Fruit fly (Drosophila melanogaster) whole organism, embryonic: ENCODE results near the gene TwdlC.

Experiments used
- Aef1 ChIP-seq: fragments of 200-800 bp; sonication (Bioruptor generic); IDR thresholded peaks from 3 replicates; pipeline ENCODE4 v1.3.6; 2022; ENCODE audit warnings: missing biosample characterization, missing genetic modification characterization
- Atf3 ChIP-seq: fragments of 200-800 bp; sonication (Bioruptor generic); optimal IDR thresholded peaks from 3 replicates; lab custom pipeline; 2016; ENCODE audit warnings: missing biosample characterization, missing genetic modification characterization
- Bteb2 ChIP-seq: fragments of 200-800 bp; sonication (Bioruptor generic); optimal IDR thresholded peaks from 2 replicates; lab custom pipeline; 2016; ENCODE audit warnings: missing biosample characterization, missing genetic modification characterization
- CG1024 ChIP-seq: fragments of 200-800 bp; sonication (Bioruptor generic); IDR thresholded peaks from 2 replicates; pipeline ENCODE4 v1.3.6; 2022; ENCODE audit warnings: missing biosample characterization, missing genetic modification characterization
- CG10366 ChIP-seq: fragments of 200-800 bp; sonication (Bioruptor generic); IDR thresholded peaks from 2 replicates; pipeline ENCODE4 v1.3.6; 2022; ENCODE audit warnings: missing biosample characterization, missing genetic modification characterization
- CG11085 ChIP-seq: fragments of 200-800 bp; sonication (Bioruptor generic); IDR thresholded peaks from 2 replicates; pipeline ENCODE4 v1.3.6; 2022; ENCODE audit warnings: missing biosample characterization, missing genetic modification characterization
- CG13894 ChIP-seq: fragments of 200-800 bp; sonication (Bioruptor generic); optimal IDR thresholded peaks from 3 replicates; lab custom pipeline; 2018; ENCODE audit warnings: missing biosample characterization, mild to moderate bottlenecking, missing genetic modification characterization, moderate library complexity
- CG15073 ChIP-seq: fragments of 200-800 bp; sonication (Bioruptor generic); optimal IDR thresholded peaks from 2 replicates; lab custom pipeline; 2016; ENCODE audit warnings: missing biosample characterization, missing genetic modification characterization
- CG15696 ChIP-seq: fragments of 200-800 bp; sonication (Bioruptor generic); optimal IDR thresholded peaks from 2 replicates; lab custom pipeline; 2019; ENCODE audit warnings: missing biosample characterization, mild to moderate bottlenecking, missing genetic modification characterization, moderate library complexity
- CG17359 ChIP-seq: fragments of 200-800 bp; sonication (Bioruptor generic); optimal IDR thresholded peaks from 3 replicates; lab custom pipeline; 2018; ENCODE audit warnings: missing biosample characterization, mild to moderate bottlenecking, missing genetic modification characterization, moderate library complexity
- CG17361 ChIP-seq: fragments of 200-800 bp; sonication (Bioruptor generic); IDR thresholded peaks from 3 replicates; pipeline ENCODE4 v1.3.6; 2022; ENCODE audit warnings: missing biosample characterization, missing genetic modification characterization
- CG2120 ChIP-seq: fragments of 200-800 bp; sonication (Bioruptor generic); optimal IDR thresholded peaks from 3 replicates; lab custom pipeline; 2016; ENCODE audit warnings: missing biosample characterization, missing genetic modification characterization
- CG2875 ChIP-seq: fragments of 200-800 bp; sonication (Bioruptor generic); optimal IDR thresholded peaks from 2 replicates; lab custom pipeline; 2017; ENCODE audit warnings: missing biosample characterization, mild to moderate bottlenecking, missing genetic modification characterization, missing genetic modification reagents
- CG3163 ChIP-seq: fragments of 200-800 bp; sonication (Bioruptor generic); optimal IDR thresholded peaks from 3 replicates; lab custom pipeline; 2016; ENCODE audit warnings: missing biosample characterization, missing genetic modification characterization
- CG3838 ChIP-seq: fragments of 200-800 bp; sonication (Bioruptor generic); optimal IDR thresholded peaks from 3 replicates; lab custom pipeline; 2016; ENCODE audit warnings: missing biosample characterization, missing genetic modification characterization
- CG4360 ChIP-seq: fragments of 200-800 bp; sonication (Bioruptor generic); IDR thresholded peaks from 2 replicates; pipeline ENCODE4 v1.3.6; 2022; ENCODE audit warnings: missing biosample characterization, missing genetic modification characterization
- CG4854 ChIP-seq: fragments of 200-800 bp; sonication (Bioruptor generic); optimal IDR thresholded peaks from 2 replicates; lab custom pipeline; 2016; ENCODE audit warnings: missing biosample characterization, missing genetic modification characterization, inconsistent platforms
- CG5953 ChIP-seq: fragments of 200-800 bp; sonication (Bioruptor generic); IDR thresholded peaks from 2 replicates; pipeline ENCODE4 v1.3.6; 2022; ENCODE audit warnings: missing biosample characterization, missing genetic modification characterization
- CG6175 ChIP-seq: fragments of 200-800 bp; sonication (Bioruptor generic); IDR thresholded peaks from 3 replicates; pipeline ENCODE4 v1.3.6; 2022; ENCODE audit warnings: missing biosample characterization, missing genetic modification characterization
- CG9727 ChIP-seq: fragments of 200-800 bp; sonication (Bioruptor generic); optimal IDR thresholded peaks from 3 replicates; lab custom pipeline; 2017; ENCODE audit warnings: missing biosample characterization, mild to moderate bottlenecking, missing genetic modification characterization
- Dek ChIP-seq: fragments of 200-800 bp; sonication (Bioruptor generic); optimal IDR thresholded peaks from 3 replicates; lab custom pipeline; 2019; ENCODE audit warnings: missing biosample characterization, mild to moderate bottlenecking, missing genetic modification characterization, moderate library complexity
- Dref ChIP-seq: fragments of 200-800 bp; sonication (Bioruptor generic); IDR thresholded peaks from 2 replicates; pipeline ENCODE4 v1.3.6; 2022; ENCODE audit warnings: missing biosample characterization, missing genetic modification characterization
- E2f1 ChIP-seq: fragments of 200-800 bp; sonication (Bioruptor generic); IDR thresholded peaks from 2 replicates; pipeline ENCODE4 v1.3.6; 2022; ENCODE audit warnings: missing biosample characterization, missing genetic modification characterization
- HmgD ChIP-seq: fragments of 200-800 bp; sonication (Bioruptor generic); optimal IDR thresholded peaks from 3 replicates; lab custom pipeline; 2016; ENCODE audit warnings: missing biosample characterization, missing genetic modification characterization
- Lhr ChIP-seq: fragments of 200-800 bp; sonication (Bioruptor generic); optimal IDR thresholded peaks from 3 replicates; lab custom pipeline; 2017; ENCODE audit warnings: mild to moderate bottlenecking, missing biosample characterization, missing genetic modification reagents, missing genetic modification characterization
- Lim3 ChIP-seq: fragments of 200-800 bp; sonication (Bioruptor generic); IDR thresholded peaks from 2 replicates; pipeline ENCODE4 v1.3.6; 2022; ENCODE audit warnings: missing biosample characterization, missing genetic modification characterization
- MTF-1 ChIP-seq: fragments of 200-800 bp; sonication (Bioruptor generic); optimal IDR thresholded peaks from 2 replicates; lab custom pipeline; 2018; ENCODE audit warnings: missing biosample characterization, mild to moderate bottlenecking, missing genetic modification characterization, borderline replicate concordance
- Mes4 ChIP-seq: fragments of 200-800 bp; sonication (Bioruptor generic); optimal IDR thresholded peaks from 2 replicates; lab custom pipeline; 2016; ENCODE audit warnings: missing biosample characterization, missing genetic modification characterization
- Mrtf ChIP-seq: fragments of 200-800 bp; sonication (Bioruptor generic); IDR thresholded peaks from 3 replicates; pipeline ENCODE4 v1.3.6; 2022; ENCODE audit warnings: missing biosample characterization, missing genetic modification characterization
- Ravus ChIP-seq: fragments of 200-800 bp; sonication (Bioruptor generic); IDR thresholded peaks from 2 replicates; pipeline ENCODE4 v1.3.6; 2022; ENCODE audit warnings: missing biosample characterization, missing genetic modification characterization
- Stat92E ChIP-seq, 3 experiments: fragments of >200 bp in 2 of 3; fragments of 200-800 bp in 1 of 3; sonication (Bioruptor generic) in 1 of 3; optimal IDR thresholded peaks; 2 replicates each; lab custom pipeline; 2017 to 2019; ENCODE audit warnings: missing biosample characterization in 3 of 3, missing genetic modification characterization in 3 of 3, mild to moderate bottlenecking in 1 of 3, moderate library complexity in 1 of 3
- Tbp ChIP-seq: fragments of >200 bp; optimal IDR thresholded peaks from 2 replicates; lab custom pipeline; 2018; ENCODE audit warnings: missing biosample characterization, missing genetic modification characterization
- Vsx1 ChIP-seq: fragments of 200-800 bp; sonication (Bioruptor generic); optimal IDR thresholded peaks from 2 replicates; lab custom pipeline; 2017; ENCODE audit warnings: missing biosample characterization, mild to moderate bottlenecking, missing genetic modification characterization, missing genetic modification reagents
- chinmo ChIP-seq: fragments of 200-800 bp; sonication (Bioruptor generic); IDR thresholded peaks from 4 replicates; pipeline ENCODE4 v1.3.6; 2022; ENCODE audit warnings: missing biosample characterization, missing genetic modification characterization; ENCODE audit not compliant: partially characterized antibody
- croc ChIP-seq: fragments of 200-800 bp; sonication (Bioruptor generic); conservative IDR thresholded peaks from 3 replicates; pipeline ENCODE4 v1.3.6; 2022; ENCODE audit warnings: missing biosample characterization, missing genetic modification characterization
- da ChIP-seq: fragments of 200-800 bp; sonication (Bioruptor generic); optimal IDR thresholded peaks from 2 replicates; lab custom pipeline; 2016; ENCODE audit warnings: missing biosample characterization, missing genetic modification characterization
- danr ChIP-seq: fragments of 200-800 bp; sonication (Bioruptor generic); IDR thresholded peaks from 2 replicates; pipeline ENCODE4 v1.3.6; 2022; ENCODE audit warnings: missing biosample characterization, missing genetic modification characterization
- dimm ChIP-seq: fragments of 200-800 bp; sonication (Bioruptor generic); IDR thresholded peaks from 2 replicates; pipeline ENCODE4 v1.3.6; 2022; ENCODE audit warnings: missing biosample characterization, missing genetic modification characterization
- dpn ChIP-seq, 2 experiments: fragments of 200-800 bp; sonication (Bioruptor generic); optimal IDR thresholded peaks; 3 replicates each; lab custom pipeline; 2016; ENCODE audit warnings: missing biosample characterization in 2 of 2, missing genetic modification characterization in 2 of 2
- eyg ChIP-seq: fragments of 200-800 bp; sonication (Bioruptor generic); optimal IDR thresholded peaks from 3 replicates; lab custom pipeline; 2016; ENCODE audit warnings: missing biosample characterization, missing genetic modification characterization
- fd3F ChIP-seq: fragments of 200-800 bp; sonication (Bioruptor generic); optimal IDR thresholded peaks from 2 replicates; lab custom pipeline; 2018; ENCODE audit warnings: missing biosample characterization, mild to moderate bottlenecking, missing genetic modification characterization, moderate library complexity
- gcm ChIP-seq: fragments of 200-800 bp; sonication (Bioruptor generic); optimal IDR thresholded peaks from 2 replicates; lab custom pipeline; 2019; ENCODE audit warnings: missing biosample characterization, mild to moderate bottlenecking, missing genetic modification characterization, moderate library complexity
- her ChIP-seq: fragments of 200-800 bp; sonication (Bioruptor generic); optimal IDR thresholded peaks from 2 replicates; lab custom pipeline; 2016; ENCODE audit warnings: missing biosample characterization, missing genetic modification characterization
- hth ChIP-seq: fragments of >200 bp; optimal IDR thresholded peaks from 2 replicates; lab custom pipeline; 2017; ENCODE audit warnings: inconsistent platforms
- maf-S ChIP-seq: fragments of 200-800 bp; sonication (Bioruptor generic); optimal IDR thresholded peaks from 2 replicates; lab custom pipeline; 2016; ENCODE audit warnings: missing biosample characterization, missing genetic modification characterization
- mam ChIP-seq: fragments of 200-800 bp; sonication (Bioruptor generic); optimal IDR thresholded peaks from 3 replicates; lab custom pipeline; 2016; ENCODE audit warnings: missing biosample characterization, missing genetic modification characterization
- oc ChIP-seq: fragments of 200-800 bp; sonication (Bioruptor generic); optimal IDR thresholded peaks from 2 replicates; lab custom pipeline; 2018; ENCODE audit warnings: missing biosample characterization, mild to moderate bottlenecking, missing genetic modification characterization, moderate library complexity
- pita ChIP-seq: fragments of 200-800 bp; sonication (Bioruptor generic); optimal IDR thresholded peaks from 2 replicates; lab custom pipeline; 2017; ENCODE audit warnings: missing biosample characterization, mild to moderate bottlenecking, missing genetic modification characterization
- pzg ChIP-seq: fragments of 200-800 bp; sonication (Bioruptor generic); optimal IDR thresholded peaks from 3 replicates; lab custom pipeline; 2018; ENCODE audit warnings: missing biosample characterization, mild to moderate bottlenecking, missing genetic modification characterization, moderate library complexity
- row ChIP-seq: fragments of 200-800 bp; sonication (Bioruptor generic); IDR thresholded peaks from 3 replicates; pipeline ENCODE4 v1.3.6; 2022; ENCODE audit warnings: missing biosample characterization, missing genetic modification characterization
- slou ChIP-seq: fragments of 200-800 bp; sonication (Bioruptor generic); optimal IDR thresholded peaks from 3 replicates; lab custom pipeline; 2016; ENCODE audit warnings: missing biosample characterization, missing genetic modification characterization
- usp ChIP-seq: fragments of >200 bp; optimal IDR thresholded peaks from 2 replicates; lab custom pipeline; 2017; ENCODE audit warnings: missing biosample characterization, missing genetic modification characterization
- z ChIP-seq: fragments of 200-800 bp; sonication (Bioruptor generic); IDR thresholded peaks from 3 replicates; pipeline ENCODE4 v1.3.6; 2022; ENCODE audit warnings: missing biosample characterization, missing genetic modification characterization

TwdlC gene

dm6 chr3R:26966794-26967323 lies 27.8 kb upstream of the TwdlC start, which contains the start of gene CG5521 (continued):
- no peak for TF ChIP-seq CG5953
- TF ChIP-seq CG9727: no peak
- TF ChIP-seq CG2875 (GFP tag; lab: Kevin White, UChicago): no peak
- peak; percentile 5 for TF ChIP-seq her (GFP tag; lab: Kevin White, UChicago)
- no peak for TF ChIP-seq CG15696 (tag; lab: Kevin White, UChicago)
- TF ChIP-seq CG17361 (GFP tag; lab: Robert Waterston, UW): no peak
- no peak for TF ChIP-seq CG15073 (GFP tag; lab: Kevin White, UChicago)
- TF ChIP-seq row (GFP tag; lab: Robert Waterston, UW): peak; percentile 84
- no peak for TF ChIP-seq E2f1 (GFP tag; lab: Robert Waterston, UW)
- no peak for TF ChIP-seq usp
- TF ChIP-seq CG17359 (tag; lab: Kevin White, UChicago): no peak
- no peak for TF ChIP-seq oc
- TF ChIP-seq pita (GFP tag; lab: Kevin White, UChicago): no peak
- TF ChIP-seq CG4854 (GFP tag; lab: Kevin White, UChicago): no peak
- TF ChIP-seq slou: no peak
- TF ChIP-seq pzg (GFP tag; lab: Kevin White, UChicago): peak; percentile 47
- TF ChIP-seq Atf3: no peak
- TF ChIP-seq MTF-1: no peak
- no peak for TF ChIP-seq Aef1 (GFP tag; lab: Robert Waterston, UW)
- no peak for TF ChIP-seq Mes4 (GFP tag; lab: Kevin White, UChicago)
- TF ChIP-seq CG6175 (GFP tag; lab: Robert Waterston, UW): no peak
- TF ChIP-seq maf-S: no peak
- TF ChIP-seq CG4360 (GFP tag; lab: Robert Waterston, UW): no peak
- TF ChIP-seq Mrtf (GFP tag; lab: Robert Waterston, UW): no peak
- TF ChIP-seq CG13894 (tag; lab: Kevin White, UChicago): peak; percentile 32
- no peak for TF ChIP-seq Ravus (GFP tag; lab: Robert Waterston, UW)
- TF ChIP-seq gcm: no peak
- no peak for TF ChIP-seq Bteb2
- TF ChIP-seq Vsx1 (GFP tag; lab: Kevin White, UChicago): no peak
- no peak for TF ChIP-seq dimm (GFP tag; lab: Robert Waterston, UW)
- no peak for TF ChIP-seq CG3838 (GFP tag; lab: Kevin White, UChicago)
- no peak for TF ChIP-seq da
- TF ChIP-seq mam (GFP tag; lab: Kevin White, UChicago): no peak
- TF ChIP-seq CG10366 (GFP tag; lab: Robert Waterston, UW): no peak
- TF ChIP-seq Dek (tag; lab: Kevin White, UChicago): no peak
- no peak for TF ChIP-seq z
- no peak for TF ChIP-seq fd3F (GFP tag; lab: Kevin White, UChicago)
- no peak for TF ChIP-seq Tbp (GFP tag; lab: Kevin White, UChicago)
- no peak for TF ChIP-seq hth (lab: Kevin White, UChicago)
- TF ChIP-seq danr (GFP tag; lab: Robert Waterston, UW): no peak
- TF ChIP-seq Stat92E (GFP tag; optimal IDR thresholded peaks at IDR 0.05; lab: Kevin White, UChicago): peak in 1 of 3 experiments; percentile 49
- no peak for TF ChIP-seq eyg (GFP tag; lab: Kevin White, UChicago)
- TF ChIP-seq CG2120 (GFP tag; lab: Kevin White, UChicago): no peak
- no peak for TF ChIP-seq dpn (GFP tag; optimal IDR thresholded peaks at IDR 0.05; lab: Kevin White, UChicago)
- TF ChIP-seq croc (GFP tag; lab: Robert Waterston, UW): no peak
- TF ChIP-seq CG1024 (GFP tag; lab: Robert Waterston, UW): no peak
- TF ChIP-seq CG11085 (GFP tag; lab: Robert Waterston, UW): no peak
- TF ChIP-seq HmgD: no peak
- TF ChIP-seq Dref (GFP tag; lab: Robert Waterston, UW): no peak
- TF ChIP-seq CG3163 (GFP tag; lab: Kevin White, UChicago): no peak
- TF ChIP-seq chinmo (GFP tag; lab: Robert Waterston, UW): 0 out of 4 replicates have a peak, but pooled peaks have one; percentile 71
- TF ChIP-seq Lim3 (GFP tag; lab: Robert Waterston, UW): no peak
- TF ChIP-seq Lhr (GFP tag; lab: Kevin White, UChicago): no peak
